Worm (Caenorhabditis elegans) whole organism, young adult: Measurements from ENCODE around the gene F27E5.3.

Experiments
- F10E7.11 ChIP-seq: sonication (generic microtip); optimal IDR thresholded peaks from 2 replicates; lab custom pipeline; 2017; ENCODE audit warnings: mild to moderate bottlenecking, missing genetic modification characterization, moderate library complexity, missing compliant biosample characterization
- ceh-58 ChIP-seq: fragments of 200-800 bp; sonication (Bioruptor generic); IDR thresholded peaks from 2 replicates; pipeline ENCODE4 v1.3.6; 2022; ENCODE audit warnings: missing genetic modification characterization, missing compliant biosample characterization
- die-1 ChIP-seq: sonication (generic microtip); optimal IDR thresholded peaks from 2 replicates; lab custom pipeline; 2016; ENCODE audit warnings: missing genotype, mild to moderate bottlenecking, missing genetic modification characterization, missing compliant biosample characterization
- hlh-26 ChIP-seq: fragments of 200-800 bp; sonication (Bioruptor generic); conservative IDR thresholded peaks from 2 replicates; pipeline ENCODE4 v1.3.6; 2022; ENCODE audit warnings: missing genetic modification reagents, missing genetic modification characterization, missing compliant biosample characterization
- hrde-1 ChIP-seq: sonication (generic microtip); optimal IDR thresholded peaks from 2 replicates; lab custom pipeline; 2016; ENCODE audit warnings: missing genetic modification characterization, mild to moderate bottlenecking, missing compliant biosample characterization, moderate library complexity, missing genotype, missing genetic modification reagents, borderline replicate concordance
- nfya-2 ChIP-seq: fragments of 200-800 bp; sonication (Bioruptor generic); IDR thresholded peaks from 2 replicates; pipeline ENCODE4 v1.3.6; 2022; ENCODE audit warnings: missing genetic modification reagents, missing genetic modification characterization, missing compliant biosample characterization
- snpc-1.1 ChIP-seq: sonication (generic microtip); optimal IDR thresholded peaks from 2 replicates; lab custom pipeline; 2017; ENCODE audit warnings: missing genetic modification characterization, mild to moderate bottlenecking, missing compliant biosample characterization, antibody characterized with exemption, moderate library complexity, missing genotype, missing genetic modification reagents; ENCODE audit not compliant: insufficient read depth
- tlf-1 ChIP-seq: fragments of 200-800 bp; sonication (Bioruptor generic); optimal IDR thresholded peaks from 2 replicates; lab custom pipeline; 2018; ENCODE audit warnings: mild to moderate bottlenecking, missing genetic modification characterization, missing compliant biosample characterization
- unc-62 ChIP-seq: fragments of 150-350 bp; optimal IDR thresholded peaks from 2 replicates; lab custom pipeline; 2014; ENCODE audit warnings: missing biosample characterization, missing genetic modification reagents, missing genetic modification characterization

ce11 chrII:10189369-10189768 lies 45.4 kb upstream of the F27E5.3 start, which contains the start of gene cdc-25.4:
- TF ChIP-seq tlf-1 (GFP tag; lab: Kevin White, UChicago) (no peak), ceh-58 (GFP tag; lab: Robert Waterston, UW) (no peak), unc-62 (GFP tag; lab: Kevin White, UChicago) (no peak), nfya-2 (no peak), hlh-26 (GFP tag; lab: Robert Waterston, UW) (no peak), snpc-1.1 (tag; lab: Kevin White, UChicago) (no peak), die-1 (tag; lab: Kevin White, UChicago) (no peak), F10E7.11 (tag; lab: Kevin White, UChicago) (no peak), hrde-1 (tag; lab: Kevin White, UChicago) (no peak)
